Fruit fly (Drosophila melanogaster) whole organism, embryonic: ENCODE measurements around the gene kat80.

Experiments
- BEAF-32 ChIP-seq: fragments of 200-800 bp; sonication (Bioruptor generic); optimal IDR thresholded peaks from 3 replicates; lab custom pipeline; 2017; ENCODE audit warnings: missing biosample characterization, missing genetic modification characterization, mild to moderate bottlenecking, moderate library complexity, missing genetic modification reagents
- CG10321 ChIP-seq: fragments of 200-800 bp; sonication (Bioruptor generic); IDR thresholded peaks from 2 replicates; pipeline ENCODE4 v1.3.6; 2022; ENCODE audit warnings: missing biosample characterization, missing genetic modification characterization
- CG10979 ChIP-seq: fragments of 200-800 bp; sonication (Bioruptor generic); optimal IDR thresholded peaks from 2 replicates; lab custom pipeline; 2018; ENCODE audit warnings: missing biosample characterization, mild to moderate bottlenecking, missing genetic modification characterization, moderate library complexity
- CG11456 ChIP-seq: fragments of 200-800 bp; sonication (Bioruptor generic); IDR thresholded peaks from 3 replicates; pipeline ENCODE4 v1.3.6; 2022; ENCODE audit warnings: missing biosample characterization, missing genetic modification characterization
- CG12155 ChIP-seq: fragments of 200-800 bp; sonication (Bioruptor generic); optimal IDR thresholded peaks from 3 replicates; lab custom pipeline; 2016; ENCODE audit warnings: missing biosample characterization, missing genetic modification characterization
- CG1233 ChIP-seq: fragments of 200-800 bp; sonication (Bioruptor generic); optimal IDR thresholded peaks from 4 replicates; lab custom pipeline; 2018; ENCODE audit warnings: missing biosample characterization, mild to moderate bottlenecking, missing genetic modification characterization
- CG14014 ChIP-seq: fragments of 200-800 bp; sonication (Bioruptor generic); IDR thresholded peaks from 2 replicates; pipeline ENCODE4 v1.3.6; 2022; ENCODE audit warnings: missing biosample characterization, missing genetic modification characterization
- CG15073 ChIP-seq: fragments of 200-800 bp; sonication (Bioruptor generic); optimal IDR thresholded peaks from 2 replicates; lab custom pipeline; 2016; ENCODE audit warnings: missing biosample characterization, missing genetic modification characterization
- CG18262 ChIP-seq: fragments of 200-800 bp; optimal IDR thresholded peaks from 3 replicates; lab custom pipeline; 2019; ENCODE audit warnings: missing biosample characterization, mild to moderate bottlenecking, missing genetic modification characterization, moderate library complexity
- CG2199 ChIP-seq: fragments of 200-800 bp; sonication (Bioruptor generic); IDR thresholded peaks from 3 replicates; pipeline ENCODE4 v1.3.6; 2022; ENCODE audit warnings: missing biosample characterization, missing genetic modification characterization
- CG2875 ChIP-seq: fragments of 200-800 bp; sonication (Bioruptor generic); optimal IDR thresholded peaks from 2 replicates; lab custom pipeline; 2017; ENCODE audit warnings: missing biosample characterization, mild to moderate bottlenecking, missing genetic modification characterization, missing genetic modification reagents
- CG3407 ChIP-seq: fragments of 200-800 bp; sonication (Bioruptor generic); optimal IDR thresholded peaks from 2 replicates; lab custom pipeline; 2018; ENCODE audit warnings: missing biosample characterization, mild to moderate bottlenecking, missing genetic modification characterization
- CG34422 ChIP-seq: fragments of 200-800 bp; sonication (Bioruptor generic); IDR thresholded peaks from 3 replicates; pipeline ENCODE4 v1.3.6; 2022; ENCODE audit warnings: missing biosample characterization, missing genetic modification characterization
- CG3838 ChIP-seq: fragments of 200-800 bp; sonication (Bioruptor generic); optimal IDR thresholded peaks from 3 replicates; lab custom pipeline; 2016; ENCODE audit warnings: missing biosample characterization, missing genetic modification characterization
- CG6854 ChIP-seq: fragments of 200-800 bp; sonication (Bioruptor generic); optimal IDR thresholded peaks from 3 replicates; lab custom pipeline; 2017; ENCODE audit warnings: missing biosample characterization, mild to moderate bottlenecking, missing genetic modification characterization
- CG8089 ChIP-seq: fragments of 200-800 bp; sonication (Bioruptor generic); optimal IDR thresholded peaks from 3 replicates; lab custom pipeline; 2016; ENCODE audit warnings: missing biosample characterization, missing genetic modification characterization
- CG8944 ChIP-seq: fragments of 200-800 bp; sonication (Bioruptor generic); optimal IDR thresholded peaks from 3 replicates; lab custom pipeline; 2016; ENCODE audit warnings: missing biosample characterization, missing genetic modification characterization
- Dll ChIP-seq: fragments of 200-800 bp; sonication (Bioruptor generic); IDR thresholded peaks from 4 replicates; pipeline ENCODE4 v1.3.6; 2022; ENCODE audit warnings: missing biosample characterization, missing genetic modification characterization; ENCODE audit not compliant: partially characterized antibody
- Dp ChIP-seq: fragments of 200-800 bp; sonication (Bioruptor generic); optimal IDR thresholded peaks from 2 replicates; lab custom pipeline; 2018; ENCODE audit warnings: missing biosample characterization, mild to moderate bottlenecking, missing genetic modification characterization, moderate library complexity
- Eip74EF ChIP-seq, 2 experiments: fragments of 200-800 bp in 1 of 2; fragments of >200 bp in 1 of 2; sonication (Bioruptor generic) in 1 of 2; optimal IDR thresholded peaks; 2 replicates each; lab custom pipeline; 2017 to 2019; ENCODE audit warnings: missing biosample characterization in 2 of 2, missing genetic modification characterization in 2 of 2, mild to moderate bottlenecking in 1 of 2, moderate library complexity in 1 of 2
- Lhr ChIP-seq: fragments of 200-800 bp; sonication (Bioruptor generic); optimal IDR thresholded peaks from 3 replicates; lab custom pipeline; 2017; ENCODE audit warnings: mild to moderate bottlenecking, missing biosample characterization, missing genetic modification reagents, missing genetic modification characterization
- PHDP ChIP-seq: fragments of 200-800 bp; sonication (Bioruptor generic); optimal IDR thresholded peaks from 3 replicates; lab custom pipeline; 2018; ENCODE audit warnings: missing biosample characterization, mild to moderate bottlenecking, missing genetic modification characterization, moderate library complexity
- Ssrp ChIP-seq: fragments of 200-800 bp; sonication (Bioruptor generic); optimal IDR thresholded peaks from 2 replicates; lab custom pipeline; 2018; ENCODE audit warnings: missing biosample characterization, mild to moderate bottlenecking, missing genetic modification characterization, moderate library complexity
- Vsx1 ChIP-seq: fragments of 200-800 bp; sonication (Bioruptor generic); optimal IDR thresholded peaks from 2 replicates; lab custom pipeline; 2017; ENCODE audit warnings: missing biosample characterization, mild to moderate bottlenecking, missing genetic modification characterization, missing genetic modification reagents
- ab ChIP-seq: fragments of 200-800 bp; sonication (Bioruptor generic); optimal IDR thresholded peaks from 2 replicates; lab custom pipeline; 2016; ENCODE audit warnings: missing biosample characterization, missing genetic modification characterization
- amos ChIP-seq: fragments of 200-800 bp; sonication (Bioruptor generic); IDR thresholded peaks from 2 replicates; pipeline ENCODE4 v1.3.6; 2022; ENCODE audit warnings: missing biosample characterization, missing genetic modification characterization; ENCODE audit not compliant: partially characterized antibody
- az2 ChIP-seq: fragments of 200-800 bp; sonication (Bioruptor generic); optimal IDR thresholded peaks from 3 replicates; lab custom pipeline; 2016; ENCODE audit warnings: missing biosample characterization, missing genetic modification characterization
- bab2 ChIP-seq: fragments of 200-800 bp; sonication (Bioruptor generic); optimal IDR thresholded peaks from 2 replicates; lab custom pipeline; 2016; ENCODE audit warnings: missing biosample characterization, missing genetic modification characterization
- dmrt11E ChIP-seq: fragments of 200-800 bp; sonication (Bioruptor generic); optimal IDR thresholded peaks from 3 replicates; lab custom pipeline; 2018; ENCODE audit warnings: missing biosample characterization, mild to moderate bottlenecking, missing genetic modification characterization, moderate library complexity
- fd3F ChIP-seq: fragments of 200-800 bp; sonication (Bioruptor generic); optimal IDR thresholded peaks from 2 replicates; lab custom pipeline; 2018; ENCODE audit warnings: missing biosample characterization, mild to moderate bottlenecking, missing genetic modification characterization, moderate library complexity
- gsb ChIP-seq: fragments of 200-800 bp; sonication (Bioruptor generic); IDR thresholded peaks from 2 replicates; pipeline ENCODE4 v1.3.6; 2022; ENCODE audit warnings: missing biosample characterization, missing genetic modification characterization
- gt ChIP-seq: fragments of 200-800 bp; sonication (Bioruptor generic); IDR thresholded peaks from 2 replicates; pipeline ENCODE4 v1.3.6; 2022; ENCODE audit warnings: missing biosample characterization, missing genetic modification characterization
- ham ChIP-seq: fragments of 200-800 bp; sonication (Bioruptor generic); IDR thresholded peaks from 2 replicates; pipeline ENCODE4 v1.3.6; 2022; ENCODE audit warnings: missing biosample characterization, missing genetic modification characterization
- lola ChIP-seq, 3 experiments: fragments of >200 bp in 2 of 3; fragments of 200-800 bp in 1 of 3; sonication (Bioruptor generic) in 1 of 3; optimal IDR thresholded peaks; 2 replicates each; lab custom pipeline; 2017 to 2019; ENCODE audit warnings: missing biosample characterization in 3 of 3, missing genetic modification characterization in 3 of 3, mild to moderate bottlenecking in 1 of 3, moderate library complexity in 1 of 3
- luna ChIP-seq: fragments of 200-800 bp; sonication (Bioruptor generic); optimal IDR thresholded peaks from 2 replicates; lab custom pipeline; 2016; ENCODE audit warnings: missing biosample characterization, missing genetic modification characterization
- nerfin-1 ChIP-seq: fragments of 200-800 bp; sonication (Bioruptor generic); optimal IDR thresholded peaks from 3 replicates; lab custom pipeline; 2019; ENCODE audit warnings: missing biosample characterization, mild to moderate bottlenecking, missing genetic modification characterization, moderate library complexity
- nerfin-2 ChIP-seq: fragments of 200-800 bp; sonication (Bioruptor generic); IDR thresholded peaks from 2 replicates; pipeline ENCODE4 v1.3.6; 2022; ENCODE audit warnings: missing biosample characterization, missing genetic modification characterization; ENCODE audit not compliant: partially characterized antibody
- oc ChIP-seq: fragments of 200-800 bp; sonication (Bioruptor generic); optimal IDR thresholded peaks from 2 replicates; lab custom pipeline; 2018; ENCODE audit warnings: missing biosample characterization, mild to moderate bottlenecking, missing genetic modification characterization, moderate library complexity
- org-1 ChIP-seq: fragments of 200-800 bp; sonication (Bioruptor generic); optimal IDR thresholded peaks from 2 replicates; lab custom pipeline; 2017; ENCODE audit warnings: missing biosample characterization, missing genetic modification characterization
- salm ChIP-seq: fragments of 200-800 bp; sonication (Bioruptor generic); optimal IDR thresholded peaks from 2 replicates; lab custom pipeline; 2018; ENCODE audit warnings: missing biosample characterization, mild to moderate bottlenecking, missing genetic modification characterization
- scrt ChIP-seq: fragments of 200-800 bp; sonication (Bioruptor generic); optimal IDR thresholded peaks from 2 replicates; lab custom pipeline; 2018; ENCODE audit warnings: missing biosample characterization, mild to moderate bottlenecking, missing genetic modification characterization, moderate library complexity
- sens-2 ChIP-seq: fragments of 200-800 bp; sonication (Bioruptor generic); IDR thresholded peaks from 2 replicates; pipeline ENCODE4 v1.3.6; 2022; ENCODE audit warnings: missing biosample characterization, missing genetic modification characterization
- sim ChIP-seq: fragments of 200-800 bp; sonication (Bioruptor generic); IDR thresholded peaks from 2 replicates; pipeline ENCODE4 v1.3.6; 2022; ENCODE audit warnings: missing biosample characterization, missing genetic modification characterization
- slou ChIP-seq: fragments of 200-800 bp; sonication (Bioruptor generic); optimal IDR thresholded peaks from 3 replicates; lab custom pipeline; 2016; ENCODE audit warnings: missing biosample characterization, missing genetic modification characterization
- unc-4 ChIP-seq: fragments of 200-800 bp; sonication (Bioruptor generic); IDR thresholded peaks from 2 replicates; pipeline ENCODE4 v1.3.6; 2022; ENCODE audit warnings: missing biosample characterization, missing genetic modification characterization; ENCODE audit not compliant: partially characterized antibody
- unpg ChIP-seq: fragments of 200-800 bp; sonication (Bioruptor generic); optimal IDR thresholded peaks from 3 replicates; lab custom pipeline; 2018; ENCODE audit warnings: missing biosample characterization, mild to moderate bottlenecking, missing genetic modification characterization, moderate library complexity
- wek ChIP-seq: fragments of 200-800 bp; sonication (Bioruptor generic); optimal IDR thresholded peaks from 3 replicates; lab custom pipeline; 2018; ENCODE audit warnings: missing biosample characterization, mild to moderate bottlenecking, missing genetic modification characterization, moderate library complexity
- z ChIP-seq: fragments of 200-800 bp; sonication (Bioruptor generic); IDR thresholded peaks from 3 replicates; pipeline ENCODE4 v1.3.6; 2022; ENCODE audit warnings: missing biosample characterization, missing genetic modification characterization

The kat80 gene

dm6 chrX:16320197-16320921, 44.4 kb upstream of the kat80 start, which contains the start of gene Cyp1 (continued):
- TF ChIP-seq luna (GFP tag; lab: Kevin White, UChicago) (no peak), amos (GFP tag; lab: Robert Waterston, UW) (peak; percentile 90), slou (GFP tag; lab: Kevin White, UChicago) (no peak), CG2199 (no peak), scrt (GFP tag; lab: Kevin White, UChicago) (no peak), CG10979 (tag; lab: Kevin White, UChicago) (no peak), CG11456 (GFP tag; lab: Robert Waterston, UW) (0 out of 3 replicates have a peak, but pooled peaks have one; percentile 66), CG12155 (GFP tag; lab: Kevin White, UChicago) (no peak), BEAF-32 (GFP tag; lab: Kevin White, UChicago) (peak; percentile 80), sens-2 (GFP tag; lab: Robert Waterston, UW) (0 out of 2 replicates have a peak, but pooled peaks have one; percentile 19), Lhr (no peak), fd3F (GFP tag; lab: Kevin White, UChicago) (peak; percentile 9), CG34422 (peak; percentile 58; the same call in 1 of the 3 replicates), salm (tag; lab: Kevin White, UChicago) (no peak), ab (GFP tag; lab: Kevin White, UChicago) (no peak), CG14014 (GFP tag; lab: Robert Waterston, UW) (0 out of 2 replicates have a peak, but pooled peaks have one; percentile 22), wek (GFP tag; lab: Kevin White, UChicago) (peak; percentile 48), Eip74EF (GFP tag; optimal IDR thresholded peaks at IDR 0.05; lab: Kevin White, UChicago) (no peak), nerfin-2 (GFP tag; lab: Robert Waterston, UW) (peak; percentile 64; the same call in 1 of the 2 replicates), z (GFP tag; lab: Robert Waterston, UW) (no peak), CG3407 (GFP tag; lab: Kevin White, UChicago) (no peak), CG2875 (GFP tag; lab: Kevin White, UChicago) (no peak), CG1233 (GFP tag; lab: Kevin White, UChicago) (peak; percentile 33), sim (peak; percentile 44; the same call in 1 of the 2 replicates), az2 (GFP tag; lab: Kevin White, UChicago) (no peak), CG15073 (GFP tag; lab: Kevin White, UChicago) (no peak), lola (GFP tag; optimal IDR thresholded peaks at IDR 0.05; lab: Kevin White, UChicago) (no peak), CG10321 (no peak), unc-4 (GFP tag; lab: Robert Waterston, UW) (peak; percentile 68), gt (GFP tag; lab: Robert Waterston, UW) (peak; percentile 59), Dll (GFP tag; lab: Robert Waterston, UW) (peak; percentile 65; the same call in 3 of the 4 replicates), CG6854 (GFP tag; lab: Kevin White, UChicago) (no peak), bab2 (GFP tag; lab: Kevin White, UChicago) (no peak), CG8944 (GFP tag; lab: Kevin White, UChicago) (no peak), PHDP (tag; lab: Kevin White, UChicago) (peak; percentile 4), dmrt11E (peak; percentile 23), gsb (GFP tag; lab: Robert Waterston, UW) (peak; percentile 45), CG3838 (GFP tag; lab: Kevin White, UChicago) (no peak), Vsx1 (no peak), Dp (GFP tag; lab: Kevin White, UChicago) (peak; percentile 51), Ssrp (no peak), CG18262 (tag; lab: Kevin White, UChicago) (peak; percentile 13), oc (tag; lab: Kevin White, UChicago) (no peak), unpg (no peak), nerfin-1 (no peak), org-1 (no peak), ham (GFP tag; lab: Robert Waterston, UW) (no peak), CG8089 (GFP tag; lab: Kevin White, UChicago) (no peak)
